Worm (Caenorhabditis elegans): ENCODE measurements around the gene fbxa-141.

The fbxa-141 gene

DNA sequence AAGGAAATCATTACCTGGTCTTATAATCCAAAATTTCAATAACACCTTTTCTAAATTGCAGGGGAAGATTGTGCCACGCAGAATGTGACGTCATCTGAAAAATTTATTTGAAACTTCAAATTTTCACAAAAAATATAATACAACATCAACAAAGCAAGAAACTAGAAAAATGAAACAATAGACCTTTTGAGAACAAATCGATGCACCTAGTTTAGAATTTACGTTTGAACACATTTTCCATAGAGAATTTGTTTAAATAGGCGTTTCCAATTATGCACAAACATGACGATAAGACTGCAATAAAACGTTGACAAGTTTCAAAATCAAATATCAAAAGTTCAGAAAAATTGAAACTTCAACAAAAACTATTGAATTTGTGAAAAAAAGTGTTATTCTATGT lies at the start of gene fbxa-141:
Gene fbxa-141 (minus strand): TSS at position 101 of the 400 bp plus-strand sequence.
- no peak for TF ChIP-seq klf-2 (GFP tag; conservative IDR thresholded peaks at IDR 0.05)
- TF ChIP-seq flt-1 (GFP tag; IDR thresholded peaks at IDR 0.05) = no peak
- TF ChIP-seq cog-1 (tag; optimal IDR thresholded peaks at IDR 0.05) = no peak
- no peak for TF ChIP-seq ref-1 (GFP tag; conservative IDR thresholded peaks at IDR 0.05)
- no peak for TF ChIP-seq T22C8.4 (GFP tag; IDR thresholded peaks at IDR 0.05)
- no peak for TF ChIP-seq ztf-23 (GFP tag; IDR thresholded peaks at IDR 0.05)
- TF ChIP-seq tab-1 (GFP tag; IDR thresholded peaks at IDR 0.05) = no peak
- TF ChIP-seq med-1 (GFP tag; optimal IDR thresholded peaks at IDR 0.05; ENCODE audit: insufficient read depth) = no peak
- TF ChIP-seq ztf-29 (GFP tag; IDR thresholded peaks at IDR 0.05) = no peak

DNA sequence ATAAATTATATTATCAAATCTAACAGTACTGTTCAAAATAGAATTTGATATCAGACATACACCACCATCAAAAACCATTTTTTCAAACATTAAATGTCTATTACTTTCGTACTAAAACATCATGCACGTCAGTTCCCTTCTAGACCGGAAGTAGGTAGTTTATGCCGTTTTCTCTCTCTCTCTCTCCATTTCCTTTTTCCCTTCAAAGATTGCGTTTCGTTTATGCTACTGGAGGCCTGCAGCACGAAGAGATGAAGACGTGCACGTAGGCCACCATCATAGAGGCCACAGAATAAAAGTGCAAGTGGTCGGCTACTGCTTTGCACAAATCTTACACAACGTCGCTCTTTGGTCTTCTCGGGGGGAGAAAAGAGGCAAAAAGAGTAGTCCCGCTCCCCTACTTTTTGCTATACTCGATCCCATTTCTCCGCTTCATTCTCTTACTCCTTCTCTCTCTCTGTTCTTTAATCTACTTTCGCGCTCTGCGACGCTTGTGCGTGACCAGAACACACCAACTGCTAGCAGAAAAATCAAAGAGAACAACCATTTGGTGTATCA lies 48.8 kb upstream of the fbxa-141 start:
- TF ChIP-seq ztf-29 (GFP tag; IDR thresholded peaks at IDR 0.05) (peak; percentile 52; the same call in 1 of the 2 replicates), T22C8.4 (GFP tag; IDR thresholded peaks at IDR 0.05) (no peak)

DNA sequence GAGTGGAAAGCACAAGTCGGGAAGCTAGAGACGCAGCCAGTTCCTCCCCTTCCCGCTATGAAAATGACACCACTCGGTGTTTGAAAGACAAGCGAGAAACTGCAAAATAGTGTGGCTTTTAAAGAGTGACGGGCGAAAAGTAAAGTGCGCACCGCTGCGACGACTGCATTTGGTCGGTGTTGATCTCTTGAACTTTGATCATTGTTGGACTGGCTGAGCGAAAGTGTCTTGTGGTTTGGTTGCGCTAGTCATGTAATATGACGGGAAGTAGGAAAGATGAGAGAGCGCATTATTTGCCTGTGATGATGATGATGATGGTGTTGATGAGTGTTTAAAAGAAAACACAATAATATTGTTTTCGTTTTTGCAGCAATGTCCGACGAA lies 47.6 kb upstream of the fbxa-141 start:
- no peak for TF ChIP-seq tab-1 (GFP tag; IDR thresholded peaks at IDR 0.05)
- no peak for TF ChIP-seq ztf-29 (GFP tag; IDR thresholded peaks at IDR 0.05)
- peak; percentile 96 for TF ChIP-seq cog-1 (tag; optimal IDR thresholded peaks at IDR 0.05)

DNA sequence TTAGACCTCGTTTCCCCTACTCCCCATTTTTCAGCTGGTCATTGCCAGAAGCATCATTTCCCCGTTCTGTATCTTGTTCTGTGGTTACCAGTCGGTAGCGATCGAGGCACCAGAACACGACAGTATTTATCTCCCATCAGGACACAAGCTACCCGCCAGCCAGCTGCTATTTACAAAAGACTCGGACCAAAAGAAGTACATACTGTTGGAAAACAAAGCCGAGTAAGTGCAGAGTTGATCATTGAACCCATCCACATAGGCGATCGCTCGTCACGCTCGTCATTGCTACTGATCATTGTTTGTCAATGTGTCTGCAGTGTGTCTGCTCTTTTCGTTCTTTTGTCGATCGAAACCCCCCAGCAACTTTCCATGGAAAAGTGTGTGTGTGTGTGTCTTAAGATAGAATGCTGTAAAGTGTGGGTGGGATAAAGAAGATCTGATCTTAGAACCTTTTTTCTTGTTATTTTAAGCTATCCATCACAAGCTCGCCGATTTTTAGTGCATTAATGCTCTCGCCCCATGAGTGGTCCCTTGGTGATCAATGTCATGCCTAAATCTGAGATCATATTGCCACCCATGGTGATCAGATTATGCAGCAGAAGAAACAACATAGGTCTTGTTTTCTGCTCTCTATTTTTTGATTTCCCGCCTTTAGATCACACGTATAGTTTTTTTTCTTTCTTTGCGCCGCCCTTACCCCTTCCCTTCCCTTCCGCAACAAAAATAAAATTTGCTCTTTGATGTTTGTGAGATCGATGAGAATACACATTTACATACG lies 47.0 kb upstream of the fbxa-141 start:
- TF ChIP-seq ztf-23 (GFP tag; IDR thresholded peaks at IDR 0.05) (no peak), cog-1 (tag; optimal IDR thresholded peaks at IDR 0.05) (no peak), ref-1 (GFP tag; conservative IDR thresholded peaks at IDR 0.05) (no peak), flt-1 (GFP tag; IDR thresholded peaks at IDR 0.05) (0 out of 2 replicates have a peak, but pooled peaks have one; percentile 10)

DNA sequence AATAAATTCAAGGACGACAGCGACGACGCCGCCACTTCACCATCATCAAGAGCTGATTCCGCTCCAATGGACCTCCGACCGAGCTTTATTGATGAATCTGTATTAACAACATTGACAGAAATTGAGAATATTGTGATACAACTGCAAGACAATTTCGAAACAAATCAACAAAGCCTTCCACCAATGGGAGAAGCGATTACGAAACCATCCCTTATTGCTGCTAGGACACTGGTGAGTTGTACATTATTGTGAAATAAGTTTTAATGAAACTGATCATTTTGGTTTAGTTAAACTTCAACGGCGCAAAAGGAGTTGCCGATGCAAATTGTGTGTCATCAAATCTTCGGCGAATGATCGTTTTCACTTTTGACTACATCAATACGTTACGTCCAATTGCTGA lies 46.4 kb upstream of the fbxa-141 start:
- TF ChIP-seq cog-1 (tag; optimal IDR thresholded peaks at IDR 0.05) (no peak), ztf-29 (GFP tag; IDR thresholded peaks at IDR 0.05) (no peak), med-1 (GFP tag; optimal IDR thresholded peaks at IDR 0.05; ENCODE audit: insufficient read depth) (no peak), tab-1 (GFP tag; IDR thresholded peaks at IDR 0.05) (no peak), T22C8.4 (GFP tag; IDR thresholded peaks at IDR 0.05) (no peak), ztf-23 (GFP tag; IDR thresholded peaks at IDR 0.05) (no peak), flt-1 (GFP tag; IDR thresholded peaks at IDR 0.05) (no peak), klf-2 (GFP tag; conservative IDR thresholded peaks at IDR 0.05) (no peak), ref-1 (GFP tag; conservative IDR thresholded peaks at IDR 0.05) (no peak)

DNA sequence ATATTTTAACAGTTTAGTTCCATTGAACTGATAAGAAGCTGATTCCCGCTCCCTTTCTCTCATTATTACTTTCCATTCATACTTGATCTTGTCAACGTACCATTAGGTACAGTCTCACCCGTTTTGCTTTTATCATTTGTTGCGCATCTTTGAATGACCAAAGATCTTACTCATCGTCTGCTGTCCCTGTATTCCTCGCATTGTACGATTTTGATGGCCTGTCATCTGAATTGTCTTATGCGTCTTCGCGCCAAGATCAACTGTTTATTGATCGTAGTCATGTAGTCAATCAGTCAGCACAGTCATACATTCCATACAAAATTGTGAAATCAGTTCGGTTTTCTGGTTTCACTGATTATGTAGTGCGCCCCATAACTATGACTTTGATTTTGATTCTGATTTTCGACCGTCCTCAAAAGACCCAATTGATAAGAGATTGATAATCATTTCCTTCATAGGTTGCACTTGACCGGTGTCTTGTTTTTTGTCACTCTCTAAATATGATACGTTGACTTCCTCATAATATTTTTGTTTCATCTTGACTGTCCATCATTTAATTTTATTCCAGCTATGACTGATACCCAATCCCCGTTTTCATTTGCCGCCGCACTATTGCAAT lies 45.3 kb upstream of the fbxa-141 start, which contains the start of gene nhr-3:
Gene nhr-3 (plus strand): TSS at position 569 of the 619 bp plus-strand sequence.
- TF ChIP-seq ztf-23 (GFP tag; IDR thresholded peaks at IDR 0.05) (no peak), ref-1 (GFP tag; conservative IDR thresholded peaks at IDR 0.05) (no peak), cog-1 (tag; optimal IDR thresholded peaks at IDR 0.05) (no peak), ztf-29 (GFP tag; IDR thresholded peaks at IDR 0.05) (no peak), klf-2 (GFP tag; conservative IDR thresholded peaks at IDR 0.05) (no peak), tab-1 (GFP tag; IDR thresholded peaks at IDR 0.05) (no peak), flt-1 (GFP tag; IDR thresholded peaks at IDR 0.05) (no peak), T22C8.4 (GFP tag; IDR thresholded peaks at IDR 0.05) (no peak), med-1 (GFP tag; optimal IDR thresholded peaks at IDR 0.05; ENCODE audit: insufficient read depth) (no peak)

DNA sequence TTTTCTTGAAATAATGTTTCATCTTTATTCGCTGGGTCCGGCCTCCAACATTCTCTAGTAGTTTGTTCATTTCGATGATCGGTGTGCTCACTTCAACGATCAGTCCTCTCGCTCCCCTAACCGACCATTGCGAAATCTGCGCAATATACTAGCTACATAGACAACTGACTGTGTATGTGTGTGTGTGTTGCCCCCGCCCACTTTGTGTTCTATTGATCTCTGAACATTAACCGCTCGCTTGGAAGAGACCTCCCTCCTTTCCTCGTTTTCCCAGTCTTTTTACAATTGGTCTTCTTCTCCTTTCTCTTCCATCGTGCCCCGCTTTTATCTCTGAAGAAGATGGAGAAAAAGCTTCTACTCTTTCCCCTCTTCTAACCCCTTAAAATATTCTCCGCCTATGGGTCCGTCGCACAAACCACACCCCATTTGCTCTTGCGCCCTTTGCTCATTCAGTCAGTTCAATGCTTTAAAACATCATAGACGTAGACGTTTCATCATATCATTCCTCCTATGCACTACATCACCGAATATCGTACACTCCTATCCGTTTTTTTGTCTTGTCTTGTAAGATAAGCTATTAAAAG lies 44.7 kb upstream of the fbxa-141 start:
- no peak for TF ChIP-seq klf-2 (GFP tag; conservative IDR thresholded peaks at IDR 0.05)
- no peak for TF ChIP-seq flt-1 (GFP tag; IDR thresholded peaks at IDR 0.05)
- TF ChIP-seq ztf-29 (GFP tag; IDR thresholded peaks at IDR 0.05) = no peak
- no peak for TF ChIP-seq ztf-23 (GFP tag; IDR thresholded peaks at IDR 0.05)
- no peak for TF ChIP-seq cog-1 (tag; optimal IDR thresholded peaks at IDR 0.05)
- TF ChIP-seq tab-1 (GFP tag; IDR thresholded peaks at IDR 0.05) = no peak
- TF ChIP-seq T22C8.4 (GFP tag; IDR thresholded peaks at IDR 0.05) = no peak
- no peak for TF ChIP-seq ref-1 (GFP tag; conservative IDR thresholded peaks at IDR 0.05)
- no peak for TF ChIP-seq med-1 (GFP tag; optimal IDR thresholded peaks at IDR 0.05; ENCODE audit: insufficient read depth)

DNA sequence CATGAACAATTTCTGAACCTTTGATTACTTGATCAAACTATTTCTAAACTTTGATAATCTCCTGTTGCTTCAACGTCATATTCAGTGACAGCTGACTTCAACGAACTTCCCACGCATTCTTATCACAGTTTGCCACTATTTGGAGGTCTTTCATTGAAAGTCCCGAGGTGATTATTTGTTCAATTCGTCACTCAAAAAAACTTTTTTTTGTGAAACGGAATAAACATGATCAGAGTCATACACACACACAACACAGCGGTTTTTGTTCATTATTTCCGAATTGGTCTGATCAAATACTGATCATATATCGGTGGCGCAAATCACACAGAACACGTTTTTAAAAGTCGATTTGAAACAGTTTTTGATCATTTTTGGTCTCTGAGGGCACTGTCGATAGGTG lies 43.7 kb upstream of the fbxa-141 start:
- TF ChIP-seq flt-1 (GFP tag; IDR thresholded peaks at IDR 0.05) (no peak), tab-1 (GFP tag; IDR thresholded peaks at IDR 0.05) (no peak), med-1 (GFP tag; optimal IDR thresholded peaks at IDR 0.05; ENCODE audit: insufficient read depth) (no peak), T22C8.4 (GFP tag; IDR thresholded peaks at IDR 0.05) (no peak), ztf-23 (GFP tag; IDR thresholded peaks at IDR 0.05) (no peak), ztf-29 (GFP tag; IDR thresholded peaks at IDR 0.05) (no peak), cog-1 (tag; optimal IDR thresholded peaks at IDR 0.05) (no peak), ref-1 (GFP tag; conservative IDR thresholded peaks at IDR 0.05) (no peak), klf-2 (GFP tag; conservative IDR thresholded peaks at IDR 0.05) (no peak)

- TF ChIP-seq T22C8.4 (GFP tag; IDR thresholded peaks at IDR 0.05) = no peak
- TF ChIP-seq tab-1 (GFP tag; IDR thresholded peaks at IDR 0.05) = no peak
- no peak for TF ChIP-seq ztf-23 (GFP tag; IDR thresholded peaks at IDR 0.05)
- no peak for TF ChIP-seq flt-1 (GFP tag; IDR thresholded peaks at IDR 0.05)
- TF ChIP-seq med-1 (GFP tag; optimal IDR thresholded peaks at IDR 0.05; ENCODE audit: insufficient read depth) = no peak
- no peak for TF ChIP-seq ref-1 (GFP tag; conservative IDR thresholded peaks at IDR 0.05)
- TF ChIP-seq klf-2 (GFP tag; conservative IDR thresholded peaks at IDR 0.05) = no peak
- no peak for TF ChIP-seq ztf-29 (GFP tag; IDR thresholded peaks at IDR 0.05)
- no peak for TF ChIP-seq cog-1 (tag; optimal IDR thresholded peaks at IDR 0.05)
These were observed 37.0 kb upstream of the fbxa-141 start, which contains the start of gene ram-5 for ce11 chrX:14549709-14550199. Gene ram-5 (plus strand): TSS chrX:14550149.

Data from whole organism, midembryonic.